Worm (Caenorhabditis elegans) whole organism, late embryonic: ENCODE results near the gene Y46G5A.14.

Experiments
- che-1 ChIP-seq: sonication (generic microtip); optimal IDR thresholded peaks from 2 replicates; lab custom pipeline; 2016; ENCODE audit warnings: mild to moderate bottlenecking, missing genetic modification characterization, missing compliant biosample characterization
- dve-1 ChIP-seq: sonication (generic microtip); optimal IDR thresholded peaks from 2 replicates; lab custom pipeline; 2017; ENCODE audit warnings: antibody characterized with exemption, mild to moderate bottlenecking, missing genetic modification characterization, missing compliant biosample characterization
- elt-2 ChIP-seq: sonication (generic microtip); optimal IDR thresholded peaks from 2 replicates; lab custom pipeline; 2016; ENCODE audit warnings: missing genetic modification reagents, missing genetic modification characterization, missing compliant biosample characterization
- fkh-6 ChIP-seq: sonication (generic microtip); optimal IDR thresholded peaks from 2 replicates; lab custom pipeline; 2016; ENCODE audit warnings: missing genetic modification characterization, missing compliant biosample characterization
- hlh-6 ChIP-seq: sonication (generic microtip); optimal IDR thresholded peaks from 2 replicates; lab custom pipeline; 2016; ENCODE audit warnings: missing genotype, missing genetic modification characterization, missing compliant biosample characterization
- sox-2 ChIP-seq: fragments of 200-800 bp; sonication (Bioruptor generic); IDR thresholded peaks from 2 replicates; pipeline ENCODE4 v1.3.6; 2022; ENCODE audit warnings: missing genetic modification reagents, missing genetic modification characterization, missing compliant biosample characterization
- sox-4 ChIP-seq: sonication (generic microtip); optimal IDR thresholded peaks from 2 replicates; lab custom pipeline; 2017; ENCODE audit warnings: mild to moderate bottlenecking, missing genetic modification characterization, inconsistent platforms, missing compliant biosample characterization
- ttx-3 ChIP-seq: sonication (generic microtip); optimal IDR thresholded peaks from 2 replicates; lab custom pipeline; 2016; ENCODE audit warnings: missing genetic modification reagents, missing genetic modification characterization, missing compliant biosample characterization
- ztf-16 ChIP-seq: sonication (generic microtip); optimal IDR thresholded peaks from 2 replicates; lab custom pipeline; 2017; ENCODE audit warnings: missing genetic modification characterization, missing compliant biosample characterization

Y46G5A.14 gene

DNA sequence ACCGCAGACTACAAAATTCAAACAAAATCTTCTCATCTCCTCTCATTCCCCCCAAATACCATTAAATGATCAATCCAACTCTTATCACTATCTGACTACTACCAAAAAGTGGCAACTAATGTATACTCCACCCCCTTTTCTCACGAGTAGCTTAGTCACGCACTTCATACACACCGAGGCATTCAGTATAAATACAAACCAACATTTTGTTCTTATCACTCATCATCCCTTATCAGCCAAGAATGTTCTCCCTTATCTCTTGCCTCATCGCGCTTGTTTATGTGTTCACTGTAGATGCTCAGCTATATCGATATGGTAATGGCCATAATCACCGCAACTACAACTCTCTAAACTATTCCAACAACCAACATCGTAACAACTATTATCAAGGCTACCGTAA, 48.9 kb downstream of the Y46G5A.14 start, which contains the start of gene Y46G5A.36:
Y46G5A.36 (plus strand) TSS at position 243 of the 400 bp plus-strand sequence.
- TF ChIP-seq sox-4 (tag; lab: Kevin White, UChicago), result no peak
- TF ChIP-seq elt-2 (tag; lab: Kevin White, UChicago), result peak; percentile 94

DNA sequence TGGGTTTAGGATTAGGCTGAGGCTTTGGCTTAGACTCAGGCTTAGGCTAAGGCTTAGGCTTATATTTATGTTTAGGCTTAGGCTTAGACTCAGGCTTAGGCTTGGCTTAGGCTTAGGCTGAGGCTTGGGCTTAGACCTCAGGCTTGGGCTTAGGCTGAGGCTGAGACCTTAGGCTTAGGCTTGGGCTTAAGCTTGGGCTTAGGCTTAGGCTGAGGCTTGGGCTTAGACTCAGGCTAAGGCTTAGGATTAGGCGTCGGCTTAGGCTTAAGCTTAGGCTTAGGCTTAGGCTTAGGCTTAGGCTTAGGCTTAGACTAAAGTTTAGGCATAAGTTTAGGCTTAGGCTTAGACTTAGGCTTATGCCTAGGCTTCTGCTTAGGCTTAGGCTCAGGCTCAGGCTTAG, 50.0 kb downstream of the Y46G5A.14 start:
- TF ChIP-seq hlh-6 (tag; lab: Kevin White, UChicago) (peak; percentile 71), sox-2 (GFP tag; lab: Robert Waterston, UW) (no peak), fkh-6 (tag; lab: Kevin White, UChicago) (no peak), che-1 (tag; lab: Kevin White, UChicago) (no peak), ztf-16 (tag; lab: Kevin White, UChicago) (no peak), dve-1 (tag; lab: Kevin White, UChicago) (peak; percentile 96), sox-4 (tag; lab: Kevin White, UChicago) (peak; percentile 10), ttx-3 (tag; lab: Kevin White, UChicago) (no peak)
